Fruit fly (Drosophila melanogaster): ENCODE measurements around the gene CG12535.

Gene CG12535

dm6 chrX:3454715-3455114 is 6.0 kb upstream of the CG12535 start (continued):
- peak; percentile 19 for TF ChIP-seq CG14710 (tag; optimal IDR thresholded peaks at IDR 0.05)
- peak; percentile 13 for TF ChIP-seq CG12391 (tag; optimal IDR thresholded peaks at IDR 0.05)
- no peak for TF ChIP-seq CG1647 (GFP tag; optimal IDR thresholded peaks at IDR 0.05)
- no peak for TF ChIP-seq pfk (GFP tag; optimal IDR thresholded peaks at IDR 0.05)
- TF ChIP-seq B-H1 (GFP tag; IDR thresholded peaks at IDR 0.05) = peak; percentile 25; the same call in 1 of the 3 replicates
- TF ChIP-seq tna (GFP tag; IDR thresholded peaks at IDR 0.05; ENCODE audit: partially characterized antibody) = no peak
- TF ChIP-seq Ets65A (GFP tag) = no peak
- TF ChIP-seq CG12299 (tag; optimal IDR thresholded peaks at IDR 0.05) = no peak
- TF ChIP-seq cg (GFP tag; optimal IDR thresholded peaks at IDR 0.05) = no peak
- peak; percentile 52 for TF ChIP-seq unpg (GFP tag; optimal IDR thresholded peaks at IDR 0.05)
- no peak for TF ChIP-seq CG12236 (GFP tag; optimal IDR thresholded peaks at IDR 0.05)
- TF ChIP-seq CG15601 (tag; optimal IDR thresholded peaks at IDR 0.05) = peak; percentile 7
- TF ChIP-seq YL-1 (GFP tag; optimal IDR thresholded peaks at IDR 0.05) = no peak
- TF ChIP-seq stwl (tag; optimal IDR thresholded peaks at IDR 0.05) = no peak
- no peak for TF ChIP-seq CG1792 (GFP tag; optimal IDR thresholded peaks at IDR 0.05)
- TF ChIP-seq hkb (optimal IDR thresholded peaks at IDR 0.05) = no peak
- TF ChIP-seq hkb (GFP tag; IDR thresholded peaks at IDR 0.05) = no peak
- no peak for TF ChIP-seq kay (GFP tag; optimal IDR thresholded peaks at IDR 0.05)
- TF ChIP-seq luna (GFP tag; optimal IDR thresholded peaks at IDR 0.05) = no peak
- TF ChIP-seq bsh (GFP tag; optimal IDR thresholded peaks at IDR 0.05) = peak in 1 of 2 experiments; percentile 67
- no peak for TF ChIP-seq CG12769 (tag; optimal IDR thresholded peaks at IDR 0.05)
- peak; percentile 11 for TF ChIP-seq Abd-B (GFP tag; optimal IDR thresholded peaks at IDR 0.05)
- peak; percentile 52; the same call in 1 of the 3 replicates for TF ChIP-seq ken (GFP tag; IDR thresholded peaks at IDR 0.05)
- TF ChIP-seq CG16813 (GFP tag; IDR thresholded peaks at IDR 0.05; ENCODE audit: partially characterized antibody) = no peak
- TF ChIP-seq CG4820 (GFP tag; optimal IDR thresholded peaks at IDR 0.05) = no peak
- TF ChIP-seq wdn (GFP tag; IDR thresholded peaks at IDR 0.05) = no peak
- no peak for TF ChIP-seq az2 (GFP tag; optimal IDR thresholded peaks at IDR 0.05)
- no peak for TF ChIP-seq CG17361 (GFP tag; IDR thresholded peaks at IDR 0.05)
- no peak for TF ChIP-seq Hey (tag; optimal IDR thresholded peaks at IDR 0.05)
- TF ChIP-seq kah (GFP tag; optimal IDR thresholded peaks at IDR 0.05) = no peak
- TF ChIP-seq CG7839 (tag; optimal IDR thresholded peaks at IDR 0.05) = peak; percentile 7
- TF ChIP-seq CG4360 (GFP tag; IDR thresholded peaks at IDR 0.05) = no peak
- peak; percentile 9 for TF ChIP-seq ATbp (GFP tag; optimal IDR thresholded peaks at IDR 0.05)
- TF ChIP-seq Sin3A (optimal IDR thresholded peaks at IDR 0.05) = no peak
- TF ChIP-seq eyg (GFP tag; optimal IDR thresholded peaks at IDR 0.05) = no peak
- TF ChIP-seq CG8388 (GFP tag; optimal IDR thresholded peaks at IDR 0.05) = peak; percentile 13
- TF ChIP-seq CG1529 (GFP tag; optimal IDR thresholded peaks at IDR 0.05) = peak; percentile 6
- peak; percentile 12 for TF ChIP-seq CG1603 (tag; optimal IDR thresholded peaks at IDR 0.05)
- peak; percentile 14 for TF ChIP-seq Ssrp (tag; optimal IDR thresholded peaks at IDR 0.05)
- TF ChIP-seq CG6689 (GFP tag; IDR thresholded peaks at IDR 0.05) = peak; percentile 29; the same call in 1 of the 2 replicates
- peak; percentile 54 for TF ChIP-seq Sox102F (GFP tag; optimal IDR thresholded peaks at IDR 0.05)
- no peak for TF ChIP-seq dm (GFP tag; optimal IDR thresholded peaks at IDR 0.05)
- TF ChIP-seq Hr51 (GFP tag; optimal IDR thresholded peaks at IDR 0.05) = peak in 1 of 2 experiments; percentile 25
- TF ChIP-seq CG7271 (tag; optimal IDR thresholded peaks at IDR 0.05) = no peak
- peak; percentile 34 for TF ChIP-seq CG11504 (tag; optimal IDR thresholded peaks at IDR 0.05)
- peak; percentile 20 for TF ChIP-seq CG18262 (tag; optimal IDR thresholded peaks at IDR 0.05)
- no peak for TF ChIP-seq repo (GFP tag; optimal IDR thresholded peaks at IDR 0.05)
- TF ChIP-seq lmd (GFP tag; IDR thresholded peaks at IDR 0.05) = no peak; the same call in 1 of the 2 replicates
- TF ChIP-seq Chrac-16 (GFP tag; optimal IDR thresholded peaks at IDR 0.05) = peak; percentile 4
- TF ChIP-seq CG9727 (GFP tag; optimal IDR thresholded peaks at IDR 0.05) = no peak
- no peak for TF ChIP-seq gsb (GFP tag; IDR thresholded peaks at IDR 0.05)
